Fruit fly (Drosophila melanogaster) whole organism, embryonic: ENCODE results near the gene Vlet.

ENCODE experiments used
- Atf3 ChIP-seq: fragments of 200-800 bp; sonication (Bioruptor generic); optimal IDR thresholded peaks from 3 replicates; lab custom pipeline; 2016; ENCODE audit warnings: missing biosample characterization, missing genetic modification characterization
- Awh ChIP-seq: fragments of 200-800 bp; sonication (Bioruptor generic); IDR thresholded peaks from 2 replicates; pipeline ENCODE4, ENCODE4 v1.3.6; 2022; ENCODE audit warnings: missing biosample characterization, missing genetic modification characterization
- C15 ChIP-seq: fragments of 200-800 bp; sonication (Bioruptor generic); IDR thresholded peaks from 3 replicates; pipeline ENCODE4 v1.3.6; 2022; ENCODE audit warnings: missing biosample characterization, missing genetic modification characterization
- CG10431 ChIP-seq: fragments of 200-800 bp; sonication (Bioruptor generic); optimal IDR thresholded peaks from 3 replicates; lab custom pipeline; 2018; ENCODE audit warnings: missing biosample characterization, mild to moderate bottlenecking, missing genetic modification characterization
- CG11723 ChIP-seq: fragments of 200-800 bp; sonication (Bioruptor generic); optimal IDR thresholded peaks from 2 replicates; lab custom pipeline; 2017; ENCODE audit warnings: missing biosample characterization, mild to moderate bottlenecking, missing genetic modification characterization
- CG12299 ChIP-seq: fragments of 200-800 bp; sonication (Bioruptor generic); optimal IDR thresholded peaks from 2 replicates; lab custom pipeline; 2018; ENCODE audit warnings: missing biosample characterization, mild to moderate bottlenecking, missing genetic modification characterization
- CG18011 ChIP-seq: fragments of 200-800 bp; sonication (Bioruptor generic); optimal IDR thresholded peaks from 2 replicates; lab custom pipeline; 2017; ENCODE audit warnings: missing biosample characterization, missing genetic modification characterization, mild to moderate bottlenecking, moderate library complexity, missing genotype
- CG18599 ChIP-seq: fragments of 200-800 bp; sonication (Bioruptor generic); optimal IDR thresholded peaks from 3 replicates; lab custom pipeline; 2017; ENCODE audit warnings: missing biosample characterization, missing genetic modification characterization, mild to moderate bottlenecking, moderate library complexity, missing genetic modification reagents
- CG2199 ChIP-seq: fragments of 200-800 bp; sonication (Bioruptor generic); IDR thresholded peaks from 3 replicates; pipeline ENCODE4 v1.3.6; 2022; ENCODE audit warnings: missing biosample characterization, missing genetic modification characterization
- CG31388 ChIP-seq: fragments of 200-800 bp; sonication (Bioruptor generic); optimal IDR thresholded peaks from 2 replicates; lab custom pipeline; 2016; ENCODE audit warnings: missing biosample characterization, missing genetic modification characterization
- CG34376 ChIP-seq: fragments of 200-800 bp; sonication (Bioruptor generic); optimal IDR thresholded peaks from 2 replicates; lab custom pipeline; 2018; ENCODE audit warnings: missing biosample characterization, mild to moderate bottlenecking, missing genetic modification characterization
- CG5953 ChIP-seq: fragments of 200-800 bp; sonication (Bioruptor generic); IDR thresholded peaks from 2 replicates; pipeline ENCODE4 v1.3.6; 2022; ENCODE audit warnings: missing biosample characterization, missing genetic modification characterization
- CG6683 ChIP-seq: fragments of 200-800 bp; sonication (Bioruptor generic); optimal IDR thresholded peaks from 2 replicates; lab custom pipeline; 2017; ENCODE audit warnings: missing biosample characterization, mild to moderate bottlenecking, missing genetic modification characterization, missing genetic modification reagents
- CG6854 ChIP-seq: fragments of 200-800 bp; sonication (Bioruptor generic); optimal IDR thresholded peaks from 3 replicates; lab custom pipeline; 2017; ENCODE audit warnings: missing biosample characterization, mild to moderate bottlenecking, missing genetic modification characterization
- CG8924 ChIP-seq: fragments of 200-800 bp; optimal IDR thresholded peaks from 3 replicates; lab custom pipeline; 2019; ENCODE audit warnings: missing biosample characterization, mild to moderate bottlenecking, missing genetic modification characterization, moderate library complexity
- CG8944 ChIP-seq: fragments of 200-800 bp; sonication (Bioruptor generic); optimal IDR thresholded peaks from 3 replicates; lab custom pipeline; 2016; ENCODE audit warnings: missing biosample characterization, missing genetic modification characterization
- CG9817 ChIP-seq: fragments of 200-800 bp; sonication (Bioruptor generic); optimal IDR thresholded peaks from 2 replicates; lab custom pipeline; 2018; ENCODE audit warnings: missing biosample characterization, mild to moderate bottlenecking, missing genetic modification characterization, moderate library complexity
- Dad ChIP-seq: fragments of 200-800 bp; sonication (Bioruptor generic); optimal IDR thresholded peaks from 3 replicates; lab custom pipeline; 2016; ENCODE audit warnings: missing biosample characterization, missing genetic modification characterization
- Deaf1 ChIP-seq: fragments of 200-800 bp; optimal IDR thresholded peaks from 3 replicates; lab custom pipeline; 2019; ENCODE audit warnings: missing biosample characterization, mild to moderate bottlenecking, missing genetic modification characterization, moderate library complexity
- Dref ChIP-seq: fragments of 200-800 bp; sonication (Bioruptor generic); IDR thresholded peaks from 2 replicates; pipeline ENCODE4 v1.3.6; 2022; ENCODE audit warnings: missing biosample characterization, missing genetic modification characterization
- Drgx ChIP-seq: fragments of 200-800 bp; sonication (Bioruptor generic); IDR thresholded peaks from 2 replicates; pipeline ENCODE4 v1.3.6; 2022; ENCODE audit warnings: missing biosample characterization, missing genetic modification characterization
- Fer3 ChIP-seq: fragments of 200-800 bp; sonication (Bioruptor generic); optimal IDR thresholded peaks from 2 replicates; lab custom pipeline; 2018; ENCODE audit warnings: missing biosample characterization, mild to moderate bottlenecking, missing genetic modification characterization, moderate library complexity
- Gsc ChIP-seq: fragments of 200-800 bp; sonication (Bioruptor generic); IDR thresholded peaks from 2 replicates; pipeline ENCODE4 v1.3.6; 2022; ENCODE audit warnings: missing biosample characterization, missing genetic modification characterization
- Hr3 ChIP-seq: fragments of 200-800 bp; sonication (Bioruptor generic); optimal IDR thresholded peaks from 3 replicates; lab custom pipeline; 2016; ENCODE audit warnings: missing biosample characterization, missing genetic modification characterization
- MBD-R2 ChIP-seq: fragments of 200-800 bp; sonication (Bioruptor generic); IDR thresholded peaks from 2 replicates; pipeline ENCODE4 v1.3.6; 2022; ENCODE audit warnings: missing biosample characterization, missing genetic modification characterization
- Max ChIP-seq: fragments of 200-800 bp; sonication (Bioruptor generic); optimal IDR thresholded peaks from 2 replicates; lab custom pipeline; 2016; ENCODE audit warnings: missing biosample characterization, mild to moderate bottlenecking, missing genetic modification characterization
- Med ChIP-seq: fragments of 200-800 bp; sonication (Bioruptor generic); peaks from one replicate; lab custom pipeline; 2016; ENCODE audit warnings: missing biosample characterization, missing genetic modification characterization, mild to moderate bottlenecking, inconsistent platforms, moderate library complexity
- NC2α ChIP-seq: fragments of 200-800 bp; sonication (Bioruptor generic); optimal IDR thresholded peaks from 2 replicates; lab custom pipeline; 2016; ENCODE audit warnings: missing biosample characterization, missing genetic modification characterization
- Neu2 ChIP-seq: fragments of 200-800 bp; sonication (Bioruptor generic); optimal IDR thresholded peaks from 3 replicates; lab custom pipeline; 2016; ENCODE audit warnings: missing biosample characterization, missing genetic modification characterization, borderline replicate concordance
- Ptx1 ChIP-seq: fragments of 200-800 bp; sonication (Bioruptor generic); IDR thresholded peaks from 2 replicates; pipeline ENCODE4 v1.3.6; 2022; ENCODE audit warnings: missing biosample characterization, missing genetic modification characterization
- Tbp ChIP-seq: fragments of >200 bp; optimal IDR thresholded peaks from 2 replicates; lab custom pipeline; 2018; ENCODE audit warnings: missing biosample characterization, missing genetic modification characterization
- Trl ChIP-seq, 3 experiments: fragments of >200 bp in 2 of 3; fragments of 200-800 bp in 1 of 3; sonication (Bioruptor generic) in 1 of 3; optimal IDR thresholded peaks; 2 replicates in 1 of 3; 3 replicates in 2 of 3; lab custom pipeline; 2016 to 2017; ENCODE audit warnings: missing biosample characterization in 1 of 3, missing genetic modification characterization in 1 of 3
- ash1 ChIP-seq: fragments of 200-800 bp; sonication (Bioruptor generic); optimal IDR thresholded peaks from 2 replicates; lab custom pipeline; 2018; ENCODE audit warnings: missing biosample characterization, mild to moderate bottlenecking, missing genetic modification characterization
- bbx ChIP-seq: fragments of 200-800 bp; sonication (Bioruptor generic); IDR thresholded peaks from 2 replicates; pipeline ENCODE4 v1.3.6; 2022; ENCODE audit warnings: missing biosample characterization, missing genetic modification characterization; ENCODE audit not compliant: partially characterized antibody
- bowl ChIP-seq: fragments of 200-800 bp; sonication (Bioruptor generic); IDR thresholded peaks from 2 replicates; pipeline ENCODE4 v1.3.6; 2022; ENCODE audit warnings: missing biosample characterization, missing genetic modification characterization
- chm ChIP-seq: fragments of 200-800 bp; sonication (Bioruptor generic); IDR thresholded peaks from 2 replicates; pipeline ENCODE4 v1.3.6; 2022; ENCODE audit warnings: missing biosample characterization, missing genetic modification characterization
- ci ChIP-seq: fragments of 200-800 bp; sonication (Bioruptor generic); IDR thresholded peaks from 3 replicates; pipeline ENCODE4 v1.3.6; 2022; ENCODE audit warnings: missing biosample characterization, missing genetic modification characterization
- corto ChIP-seq: fragments of 200-800 bp; sonication (Bioruptor generic); optimal IDR thresholded peaks from 2 replicates; lab custom pipeline; 2016; ENCODE audit warnings: missing biosample characterization, mild to moderate bottlenecking, missing genetic modification characterization, moderate library complexity
- ftz-f1 ChIP-seq: fragments of 200-800 bp; sonication (Bioruptor generic); optimal IDR thresholded peaks from 2 replicates; lab custom pipeline; 2016; ENCODE audit warnings: missing biosample characterization, missing genetic modification characterization
- kay ChIP-seq: fragments of 200-800 bp; sonication (Bioruptor generic); optimal IDR thresholded peaks from 2 replicates; lab custom pipeline; 2016; ENCODE audit warnings: missing biosample characterization, missing genetic modification characterization
- mirr ChIP-seq: fragments of 200-800 bp; sonication (Bioruptor generic); optimal IDR thresholded peaks from 3 replicates; lab custom pipeline; 2018; ENCODE audit warnings: missing biosample characterization, mild to moderate bottlenecking, missing genetic modification characterization
- nom ChIP-seq: fragments of 200-800 bp; sonication (Bioruptor generic); optimal IDR thresholded peaks from 2 replicates; lab custom pipeline; 2017; ENCODE audit warnings: missing biosample characterization, missing genetic modification characterization, mild to moderate bottlenecking, moderate library complexity, missing genetic modification reagents
- onecut ChIP-seq: fragments of 200-800 bp; sonication (Bioruptor generic); IDR thresholded peaks from 2 replicates; pipeline ENCODE4 v1.3.6; 2022; ENCODE audit warnings: missing biosample characterization, missing genetic modification characterization
- phol ChIP-seq: fragments of 200-800 bp; sonication (Bioruptor generic); optimal IDR thresholded peaks from 3 replicates; lab custom pipeline; 2018; ENCODE audit warnings: missing biosample characterization, mild to moderate bottlenecking, missing genetic modification characterization, moderate library complexity
- prd ChIP-seq, 3 experiments: fragments of >200 bp in 2 of 3; fragments of 200-800 bp in 1 of 3; sonication (Bioruptor generic) in 1 of 3; optimal IDR thresholded peaks in 2 of 3; IDR thresholded peaks in 1 of 3; 2 replicates in 2 of 3; 3 replicates in 1 of 3; pipeline versions ENCODE4 v1.3.6 to Lab custom; 2017 to 2022; ENCODE audit warnings: missing biosample characterization in 1 of 3, missing genetic modification characterization in 1 of 3
- pum ChIP-seq: fragments of 200-800 bp; sonication (Bioruptor generic); optimal IDR thresholded peaks from 2 replicates; lab custom pipeline; 2016; ENCODE audit warnings: missing biosample characterization, missing genetic modification characterization
- ro ChIP-seq: fragments of 200-800 bp; sonication (Bioruptor generic); IDR thresholded peaks from 2 replicates; pipeline ENCODE4 v1.3.6; 2022; ENCODE audit warnings: missing biosample characterization, missing genetic modification characterization
- salm ChIP-seq: fragments of 200-800 bp; sonication (Bioruptor generic); optimal IDR thresholded peaks from 2 replicates; lab custom pipeline; 2018; ENCODE audit warnings: missing biosample characterization, mild to moderate bottlenecking, missing genetic modification characterization
- so ChIP-seq: fragments of 200-800 bp; sonication (Bioruptor generic); IDR thresholded peaks from 3 replicates; pipeline ENCODE4 v1.3.6; 2022; ENCODE audit warnings: missing biosample characterization, missing genetic modification characterization
- tap ChIP-seq: fragments of 200-800 bp; optimal IDR thresholded peaks from 3 replicates; lab custom pipeline; 2019; ENCODE audit warnings: missing biosample characterization, mild to moderate bottlenecking, missing genetic modification characterization, moderate library complexity
- vvl ChIP-seq: fragments of 200-800 bp; sonication (Bioruptor generic); IDR thresholded peaks from 2 replicates; pipeline ENCODE4 v1.3.6; 2022; ENCODE audit warnings: missing biosample characterization, missing genetic modification characterization
- wek ChIP-seq: fragments of 200-800 bp; sonication (Bioruptor generic); optimal IDR thresholded peaks from 3 replicates; lab custom pipeline; 2018; ENCODE audit warnings: missing biosample characterization, mild to moderate bottlenecking, missing genetic modification characterization, moderate library complexity
- yki ChIP-seq: fragments of >200 bp; optimal IDR thresholded peaks from 3 replicates; lab custom pipeline; 2018

The Vlet gene

DNA sequence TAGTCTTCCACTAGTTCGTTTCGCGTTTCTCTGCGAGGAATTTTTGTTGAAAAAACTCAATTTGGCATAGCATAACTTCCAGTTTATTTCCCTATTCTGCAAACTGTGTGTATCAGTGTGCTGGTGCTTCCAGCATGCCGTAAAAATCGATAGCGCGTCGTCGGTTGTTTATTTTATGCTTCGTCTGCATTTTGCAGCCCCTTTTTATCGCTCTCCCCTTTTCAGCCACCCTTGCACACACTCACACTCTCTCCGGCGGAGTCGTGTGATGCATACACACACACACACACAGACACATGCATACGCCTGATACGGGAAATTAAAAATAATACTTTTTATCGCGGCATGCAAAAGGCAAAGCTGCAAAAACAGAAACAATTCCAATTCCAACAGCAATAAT, 1.1 kb upstream of the Vlet start (continued):
- TF ChIP-seq NC2α (GFP tag; lab: Kevin White, UChicago) = no peak
- TF ChIP-seq Trl (optimal IDR thresholded peaks at IDR 0.05; lab: Kevin White, UChicago) = peak in 1 of 2 experiments; percentile 13
- no peak for TF ChIP-seq Trl (GFP tag; optimal IDR thresholded peaks at IDR 0.05; lab: Kevin White, UChicago)
- TF ChIP-seq CG11723 (GFP tag; lab: Kevin White, UChicago) = no peak
- no peak for TF ChIP-seq ash1
- TF ChIP-seq tap (tag; lab: Kevin White, UChicago) = no peak
- no peak for TF ChIP-seq yki (lab: Kevin White, UChicago)
- TF ChIP-seq onecut (GFP tag; lab: Robert Waterston, UW) = peak; percentile 98
- TF ChIP-seq CG6683 = no peak
- TF ChIP-seq Neu2 = no peak
- peak; percentile 8; the same call in 1 of the 2 replicates for TF ChIP-seq vvl (GFP tag; lab: Robert Waterston, UW)
- TF ChIP-seq Deaf1 (tag; lab: Kevin White, UChicago) = peak; percentile 67
- no peak for TF ChIP-seq CG2199 (GFP tag; lab: Robert Waterston, UW)
- TF ChIP-seq CG10431 (GFP tag; lab: Kevin White, UChicago) = no peak
- TF ChIP-seq kay = no peak
- no peak for TF ChIP-seq bowl (GFP tag; lab: Robert Waterston, UW)
- TF ChIP-seq MBD-R2 (GFP tag; lab: Robert Waterston, UW) = peak; percentile 26; the same call in 1 of the 2 replicates
- no peak for TF ChIP-seq Awh
- TF ChIP-seq corto (GFP tag; lab: Kevin White, UChicago) = no peak
- TF ChIP-seq CG18599 (GFP tag; lab: Kevin White, UChicago) = no peak
- TF ChIP-seq Dref (GFP tag; lab: Robert Waterston, UW) = 0 out of 2 replicates have a peak, but pooled peaks have one; percentile 22
- no peak for TF ChIP-seq CG8944 (GFP tag; lab: Kevin White, UChicago)
- TF ChIP-seq Med (GFP tag; lab: Kevin White, UChicago) = peak; percentile 44
- TF ChIP-seq Gsc (GFP tag; lab: Robert Waterston, UW) = no peak
- peak; percentile 7; the same call in 1 of the 3 replicates for TF ChIP-seq ci (GFP tag; lab: Robert Waterston, UW)
- TF ChIP-seq prd (optimal IDR thresholded peaks at IDR 0.05; lab: Kevin White, UChicago) = no peak
- no peak for TF ChIP-seq prd (GFP tag; IDR thresholded peaks at IDR 0.05; lab: Robert Waterston, UW)
- no peak for TF ChIP-seq Max (GFP tag; lab: Kevin White, UChicago)
- no peak for TF ChIP-seq CG5953 (GFP tag; lab: Robert Waterston, UW)
- peak; percentile 21 for TF ChIP-seq CG8924 (tag; lab: Kevin White, UChicago)
- TF ChIP-seq CG31388 = no peak
- TF ChIP-seq mirr (GFP tag; lab: Kevin White, UChicago) = no peak
- TF ChIP-seq Fer3 = no peak
- TF ChIP-seq CG34376 (GFP tag; lab: Kevin White, UChicago) = no peak
- peak; percentile 25 for TF ChIP-seq nom (GFP tag; lab: Kevin White, UChicago)
- 0 out of 2 replicates have a peak, but pooled peaks have one; percentile 16 for TF ChIP-seq bbx (GFP tag; lab: Robert Waterston, UW)

DNA sequence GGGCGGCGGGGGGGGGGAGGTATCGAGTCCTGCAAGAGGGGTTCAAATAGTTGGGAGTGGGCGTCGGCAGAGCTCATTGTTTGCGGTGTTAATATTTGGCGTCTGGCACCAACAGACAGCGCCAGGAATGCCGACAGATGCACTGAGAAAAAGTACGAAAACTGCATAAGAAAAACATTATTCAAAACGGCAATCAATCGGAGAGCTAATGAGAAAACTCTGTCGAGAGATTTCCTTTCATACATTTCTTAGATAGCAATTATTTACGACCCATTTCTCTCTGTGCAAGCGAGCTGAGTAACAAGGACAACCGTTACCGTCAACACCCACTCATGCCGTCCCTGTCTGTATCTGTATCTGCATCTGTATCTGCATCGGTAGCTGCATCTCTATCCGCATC, 14.3 kb downstream of the Vlet start:
- TF ChIP-seq Tbp (GFP tag; lab: Kevin White, UChicago) (no peak), ro (GFP tag; lab: Robert Waterston, UW) (no peak), phol (tag; lab: Kevin White, UChicago) (no peak), so (GFP tag; lab: Robert Waterston, UW) (no peak), CG12299 (tag; lab: Kevin White, UChicago) (no peak), chm (GFP tag; lab: Robert Waterston, UW) (no peak), C15 (GFP tag; lab: Robert Waterston, UW) (no peak), Ptx1 (GFP tag; lab: Robert Waterston, UW) (0 out of 2 replicates have a peak, but pooled peaks have one; percentile 10), Atf3 (GFP tag; lab: Kevin White, UChicago) (no peak), CG18011 (GFP tag; lab: Kevin White, UChicago) (no peak), salm (tag; lab: Kevin White, UChicago) (no peak), Drgx (GFP tag; lab: Robert Waterston, UW) (peak; percentile 53), Hr3 (GFP tag; lab: Kevin White, UChicago) (no peak), Dad (GFP tag; lab: Kevin White, UChicago) (no peak), CG6854 (GFP tag; lab: Kevin White, UChicago) (no peak), ftz-f1 (GFP tag; lab: Kevin White, UChicago) (no peak), wek (GFP tag; lab: Kevin White, UChicago) (no peak), pum (GFP tag; lab: Kevin White, UChicago) (no peak), CG9817 (tag; lab: Kevin White, UChicago) (no peak)
